Worm (Caenorhabditis elegans) whole organism, L4 larva: ENCODE results near the gene fbxa-183.

Experiments used
- F10B5.3 ChIP-seq: sonication (generic microtip); optimal IDR thresholded peaks from 2 replicates; lab custom pipeline; 2016; ENCODE audit warnings: mild to moderate bottlenecking, missing genetic modification characterization, missing compliant biosample characterization
- F37D6.2 ChIP-seq: sonication (generic microtip); optimal IDR thresholded peaks from 2 replicates; lab custom pipeline; 2016; ENCODE audit warnings: mild to moderate bottlenecking, missing genetic modification characterization, missing compliant biosample characterization
- F49E8.2 ChIP-seq: sonication (generic microtip); optimal IDR thresholded peaks from 2 replicates; lab custom pipeline; 2016; ENCODE audit warnings: missing compliant biosample characterization, mild to moderate bottlenecking, missing genetic modification characterization, borderline replicate concordance
- T20F7.1 ChIP-seq: fragments of 200-800 bp; sonication (Bioruptor generic); optimal IDR thresholded peaks from 2 replicates; lab custom pipeline; 2018; ENCODE audit warnings: mild to moderate bottlenecking, missing genetic modification characterization, missing compliant biosample characterization
- Y75B8A.6 ChIP-seq: fragments of 200-800 bp; sonication (Bioruptor generic); IDR thresholded peaks from 2 replicates; pipeline ENCODE4 v1.3.6; 2022; ENCODE audit warnings: missing genetic modification reagents, missing genetic modification characterization, missing compliant biosample characterization
- ZK337.2 ChIP-seq: fragments of 200-800 bp; sonication (Bioruptor generic); IDR thresholded peaks from 2 replicates; pipeline ENCODE4 v1.3.6; 2022; ENCODE audit warnings: missing genetic modification reagents, missing genetic modification characterization, missing compliant biosample characterization
- aha-1 ChIP-seq: fragments of 150-350 bp; peaks from one replicate; lab custom pipeline; 2014; ENCODE audit warnings: missing biosample characterization, missing genetic modification characterization
- ama-1 ChIP-seq: fragments of 150-350 bp; optimal IDR thresholded peaks from 2 replicates; lab custom pipeline; 2014; ENCODE audit warnings: inconsistent platforms, mixed read lengths
- attf-4 ChIP-seq: sonication (generic microtip); optimal IDR thresholded peaks from 3 replicates; lab custom pipeline; 2017; ENCODE audit warnings: missing biosample characterization, missing genetic modification characterization
- ceh-28 ChIP-seq: fragments of 150-350 bp; optimal IDR thresholded peaks from 2 replicates; lab custom pipeline; 2014; ENCODE audit warnings: missing biosample characterization, missing genetic modification reagents, missing genetic modification characterization
- ceh-82 ChIP-seq: sonication (generic microtip); optimal IDR thresholded peaks from 2 replicates; lab custom pipeline; 2017; ENCODE audit warnings: missing biosample characterization, missing genetic modification characterization
- ces-1 ChIP-seq: fragments of 150-350 bp; sonication (generic microtip); optimal IDR thresholded peaks from 4 replicates; lab custom pipeline; 2014; ENCODE audit warnings: missing biosample characterization, missing genetic modification reagents, missing genetic modification characterization
- ctbp-1 ChIP-seq: fragments of 200-800 bp; sonication (Bioruptor generic); IDR thresholded peaks from 2 replicates; pipeline ENCODE4 v1.3.6; 2022; ENCODE audit warnings: missing genetic modification reagents, missing genetic modification characterization, missing compliant biosample characterization
- daf-12 ChIP-seq: fragments of 150-350 bp; optimal IDR thresholded peaks from 2 replicates; lab custom pipeline; 2014; ENCODE audit warnings: missing biosample characterization, missing genetic modification reagents, missing genetic modification characterization
- daf-19 ChIP-seq: fragments of 200-800 bp; sonication (Bioruptor generic); conservative IDR thresholded peaks from 2 replicates; pipeline ENCODE4 v1.3.6; 2022; ENCODE audit warnings: missing genetic modification characterization, missing compliant biosample characterization
- dmd-6 ChIP-seq: fragments of 200-800 bp; sonication (Bioruptor generic); IDR thresholded peaks from 2 replicates; pipeline ENCODE4 v1.3.6; 2022; ENCODE audit warnings: missing genetic modification reagents, missing genetic modification characterization, missing compliant biosample characterization
- dmd-8 ChIP-seq: fragments of 200-800 bp; sonication (Bioruptor generic); IDR thresholded peaks from 2 replicates; pipeline ENCODE4 v1.3.6; 2022; ENCODE audit warnings: missing genetic modification characterization, missing compliant biosample characterization
- dve-1 ChIP-seq: sonication (generic microtip); optimal IDR thresholded peaks from 2 replicates; lab custom pipeline; 2017; ENCODE audit warnings: antibody characterized with exemption, mild to moderate bottlenecking, missing genetic modification characterization, missing compliant biosample characterization; ENCODE audit not compliant: insufficient read depth
- egl-27 ChIP-seq: sonication (generic microtip); optimal IDR thresholded peaks from 3 replicates; lab custom pipeline; 2017; ENCODE audit warnings: missing biosample characterization, missing genetic modification reagents, missing genetic modification characterization
- gei-8 ChIP-seq: fragments of 200-800 bp; sonication (Bioruptor generic); optimal IDR thresholded peaks from 2 replicates; lab custom pipeline; 2018; ENCODE audit warnings: mild to moderate bottlenecking, missing genetic modification characterization, missing compliant biosample characterization
- hif-1 ChIP-seq, 2 experiments: sonication (generic microtip); optimal IDR thresholded peaks; 2 replicates each; lab custom pipeline; 2016 to 2017; ENCODE audit warnings: missing compliant biosample characterization in 2 of 2, missing genetic modification characterization in 2 of 2, missing genetic modification reagents in 2 of 2, missing genotype in 2 of 2, mild to moderate bottlenecking in 1 of 2
- hlh-30 ChIP-seq: sonication (generic microtip); optimal IDR thresholded peaks from 2 replicates; lab custom pipeline; 2017; ENCODE audit warnings: antibody characterized with exemption, mild to moderate bottlenecking, missing genetic modification characterization, missing compliant biosample characterization; ENCODE audit not compliant: insufficient read depth
- jun-1 ChIP-seq: fragments of 150-350 bp; optimal IDR thresholded peaks from 2 replicates; lab custom pipeline; 2014; ENCODE audit warnings: missing biosample characterization, missing genetic modification reagents, missing genetic modification characterization
- lin-29 ChIP-seq: fragments of 200-800 bp; sonication (Bioruptor generic); IDR thresholded peaks from 2 replicates; pipeline ENCODE4 v1.3.6; 2022; ENCODE audit warnings: missing genetic modification reagents, missing genetic modification characterization, missing compliant biosample characterization
- lin-39 ChIP-seq: fragments of 150-350 bp; optimal IDR thresholded peaks from 2 replicates; lab custom pipeline; 2014; ENCODE audit warnings: missing biosample characterization, missing genetic modification reagents, missing genetic modification characterization
- madf-5 ChIP-seq, 2 experiments: fragments of 200-800 bp; sonication (Bioruptor generic); IDR thresholded peaks; 2 replicates each; pipeline ENCODE4 v1.3.6; 2022; ENCODE audit warnings: missing compliant biosample characterization in 2 of 2, missing genetic modification characterization in 2 of 2
- madf-9 ChIP-seq: fragments of 200-800 bp; sonication (Bioruptor generic); conservative IDR thresholded peaks from 2 replicates; pipeline ENCODE4 v1.3.6; 2022; ENCODE audit warnings: missing genetic modification reagents, missing genetic modification characterization, missing compliant biosample characterization
- mes-2 ChIP-seq: sonication (generic microtip); optimal IDR thresholded peaks from 2 replicates; lab custom pipeline; 2016; ENCODE audit warnings: missing genotype, mild to moderate bottlenecking, missing genetic modification characterization, missing compliant biosample characterization; ENCODE audit not compliant: poor library complexity, severe bottlenecking
- nhr-111 ChIP-seq: fragments of 200-800 bp; sonication (Bioruptor generic); optimal IDR thresholded peaks from 2 replicates; lab custom pipeline; 2018; ENCODE audit warnings: mild to moderate bottlenecking, missing genetic modification characterization, missing compliant biosample characterization
- nhr-25 ChIP-seq: sonication (generic microtip); optimal IDR thresholded peaks from 2 replicates; lab custom pipeline; 2017; ENCODE audit warnings: missing genetic modification characterization, mild to moderate bottlenecking, missing compliant biosample characterization, antibody characterized with exemption, moderate library complexity, borderline replicate concordance; ENCODE audit not compliant: insufficient read depth
- nhr-48 ChIP-seq: sonication (generic microtip); optimal IDR thresholded peaks from 2 replicates; lab custom pipeline; 2016; ENCODE audit warnings: mild to moderate bottlenecking, missing genetic modification characterization, missing compliant biosample characterization
- nhr-6 ChIP-seq: fragments of 150-350 bp; optimal IDR thresholded peaks from 2 replicates; lab custom pipeline; 2014; ENCODE audit warnings: missing biosample characterization, missing genetic modification characterization
- nhr-76 ChIP-seq: fragments of 150-350 bp; optimal IDR thresholded peaks from 2 replicates; lab custom pipeline; 2014; ENCODE audit warnings: missing biosample characterization, missing genetic modification characterization
- php-3 ChIP-seq: fragments of 200-800 bp; sonication (Bioruptor generic); IDR thresholded peaks from 2 replicates; pipeline ENCODE4 v1.3.6; 2022; ENCODE audit warnings: missing genetic modification reagents, missing genetic modification characterization, missing compliant biosample characterization
- rbr-2 ChIP-seq: sonication (generic microtip); optimal IDR thresholded peaks from 2 replicates; lab custom pipeline; 2016; ENCODE audit warnings: missing genotype, missing genetic modification characterization, missing compliant biosample characterization
- saeg-2 ChIP-seq: fragments of 200-800 bp; sonication (Bioruptor generic); IDR thresholded peaks from 2 replicates; pipeline ENCODE4 v1.3.6; 2022; ENCODE audit warnings: missing genetic modification reagents, missing genetic modification characterization, missing compliant biosample characterization
- sdz-12 ChIP-seq: fragments of 200-800 bp; sonication (Bioruptor generic); optimal IDR thresholded peaks from 2 replicates; lab custom pipeline; 2018; ENCODE audit warnings: mild to moderate bottlenecking, missing genetic modification characterization, missing compliant biosample characterization
- skn-1 ChIP-seq: fragments of 150-350 bp; optimal IDR thresholded peaks from 2 replicates; lab custom pipeline; 2014; ENCODE audit warnings: missing biosample characterization, missing genetic modification characterization
- snpc-1.2 ChIP-seq: fragments of 200-800 bp; sonication (Bioruptor generic); IDR thresholded peaks from 2 replicates; pipeline ENCODE4 v1.3.6; 2022; ENCODE audit warnings: missing genetic modification reagents, missing genetic modification characterization, missing compliant biosample characterization
- tra-1 ChIP-seq: fragments of 200-800 bp; sonication (Bioruptor generic); IDR thresholded peaks from 2 replicates; pipeline ENCODE4 v1.3.6; 2022; ENCODE audit warnings: missing genetic modification reagents, missing genetic modification characterization, missing compliant biosample characterization
- unc-130 ChIP-seq: sonication (generic microtip); optimal IDR thresholded peaks from 2 replicates; lab custom pipeline; 2016; ENCODE audit warnings: missing genetic modification reagents, missing genetic modification characterization, missing compliant biosample characterization
- unc-62 ChIP-seq, 3 experiments: fragments of 150-350 bp in 1 of 3; sonication (generic microtip); optimal IDR thresholded peaks in 2 of 3; peaks in 1 of 3; 1 replicate in 1 of 3; 2 replicates in 2 of 3; lab custom pipeline; 2014 to 2017; ENCODE audit warnings: missing biosample characterization in 3 of 3, missing genetic modification characterization in 3 of 3, missing genetic modification reagents in 3 of 3, missing genotype in 1 of 3
- vab-7 ChIP-seq: fragments of 200-800 bp; sonication (Bioruptor generic); IDR thresholded peaks from 2 replicates; pipeline ENCODE4 v1.3.6; 2022; ENCODE audit warnings: missing genetic modification reagents, missing genetic modification characterization, missing compliant biosample characterization
- zfp-2 ChIP-seq: sonication (generic microtip); optimal IDR thresholded peaks from 2 replicates; lab custom pipeline; 2016; ENCODE audit warnings: mild to moderate bottlenecking, missing genetic modification characterization, missing compliant biosample characterization
- zip-11 ChIP-seq: fragments of 200-800 bp; sonication (Bioruptor generic); IDR thresholded peaks from 2 replicates; pipeline ENCODE4 v1.3.6; 2022; ENCODE audit warnings: missing genetic modification characterization, missing compliant biosample characterization
- zip-2 ChIP-seq: fragments of 150-350 bp; optimal IDR thresholded peaks from 2 replicates; lab custom pipeline; 2014; ENCODE audit warnings: missing biosample characterization, missing genetic modification characterization
- ztf-7 ChIP-seq: fragments of 150-350 bp; optimal IDR thresholded peaks from 2 replicates; lab custom pipeline; 2014; ENCODE audit warnings: missing biosample characterization, missing genetic modification characterization

fbxa-183 gene

DNA sequence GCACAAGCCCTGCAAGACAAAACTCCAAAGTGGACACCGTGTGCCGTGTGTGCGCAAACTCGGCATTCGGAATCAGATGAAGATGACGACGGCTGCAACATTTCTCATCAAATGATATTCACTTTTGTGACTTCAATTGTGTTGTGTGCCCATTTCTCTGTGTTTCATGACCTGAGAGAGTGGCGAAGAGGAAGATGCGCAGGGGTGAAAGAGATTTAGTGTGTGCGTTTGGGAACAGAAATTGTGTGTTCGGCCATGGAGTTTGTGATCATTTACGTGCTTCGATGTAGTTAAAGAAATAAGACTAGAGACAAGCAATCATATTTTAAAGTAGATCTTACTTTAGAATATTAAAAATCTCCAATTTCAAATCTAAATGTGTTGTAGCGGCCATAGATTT lies 6.1 kb upstream of the fbxa-183 start (continued):
- peak; percentile 5 for TF ChIP-seq dve-1 (tag; lab: Kevin White, UChicago)
- TF ChIP-seq egl-27 (tag; lab: Kevin White, UChicago), result no peak
- TF ChIP-seq Y75B8A.6 (GFP tag; lab: Robert Waterston, UW), result no peak
- TF ChIP-seq, all 104 proteins: peak for 7

DNA sequence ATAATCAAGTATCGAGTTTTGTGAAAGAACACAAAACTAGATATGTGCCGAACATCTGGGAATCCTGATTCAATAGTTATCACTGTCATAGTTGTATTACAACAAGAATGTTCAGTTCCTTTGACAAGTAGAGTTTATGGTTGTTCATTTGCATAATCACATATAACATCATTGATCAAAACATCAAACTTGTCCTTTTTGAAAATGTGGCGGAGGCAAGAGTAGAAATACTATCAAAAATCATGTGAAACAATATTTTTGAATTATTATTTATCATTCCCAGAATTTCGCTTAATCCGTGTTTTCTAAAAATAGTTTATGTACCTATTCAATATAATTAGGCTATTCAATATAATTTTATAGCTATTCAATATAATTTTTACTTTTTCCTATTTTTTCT lies 2.8 kb upstream of the fbxa-183 start, which contains the start of gene F44E7.7:
Gene F44E7.7 (minus strand): TSS at position 101 of the 400 bp plus-strand sequence.
- TF ChIP-seq skn-1 (tag; lab: Kevin White, UChicago), result no peak
- TF ChIP-seq ZK337.2 (GFP tag; lab: Robert Waterston, UW), result no peak
- no peak for TF ChIP-seq unc-130 (GFP tag; lab: Kevin White, UChicago)
- TF ChIP-seq nhr-76 (tag; lab: Kevin White, UChicago), result no peak
- TF ChIP-seq daf-12 (tag; lab: Kevin White, UChicago), result no peak
- TF ChIP-seq zfp-2 (tag; lab: Kevin White, UChicago), result no peak
- no peak for TF ChIP-seq ceh-28
- TF ChIP-seq lin-39 (tag; lab: Kevin White, UChicago), result no peak
- no peak for TF ChIP-seq F37D6.2 (tag; lab: Kevin White, UChicago)
- no peak for TF ChIP-seq dmd-6 (GFP tag; lab: Robert Waterston, UW)
- TF ChIP-seq dmd-8 (GFP tag; lab: Robert Waterston, UW), result no peak
- TF ChIP-seq lin-29 (GFP tag; lab: Robert Waterston, UW), result no peak
- no peak for TF ChIP-seq hif-1 (tag; optimal IDR thresholded peaks at IDR 0.05; lab: Kevin White, UChicago)
- TF ChIP-seq saeg-2, result no peak
- TF ChIP-seq ama-1, result no peak
- no peak for TF ChIP-seq ctbp-1
- TF ChIP-seq unc-62 (GFP tag; optimal IDR thresholded peaks at IDR 0.05 in 1 of 2; lab: Kevin White, UChicago), result no peak
- no peak for TF ChIP-seq unc-62 (tag; optimal IDR thresholded peaks at IDR 0.05; lab: Kevin White, UChicago)
- TF ChIP-seq hlh-30, result no peak
- TF ChIP-seq zip-11 (GFP tag; lab: Robert Waterston, UW), result no peak

DNA sequence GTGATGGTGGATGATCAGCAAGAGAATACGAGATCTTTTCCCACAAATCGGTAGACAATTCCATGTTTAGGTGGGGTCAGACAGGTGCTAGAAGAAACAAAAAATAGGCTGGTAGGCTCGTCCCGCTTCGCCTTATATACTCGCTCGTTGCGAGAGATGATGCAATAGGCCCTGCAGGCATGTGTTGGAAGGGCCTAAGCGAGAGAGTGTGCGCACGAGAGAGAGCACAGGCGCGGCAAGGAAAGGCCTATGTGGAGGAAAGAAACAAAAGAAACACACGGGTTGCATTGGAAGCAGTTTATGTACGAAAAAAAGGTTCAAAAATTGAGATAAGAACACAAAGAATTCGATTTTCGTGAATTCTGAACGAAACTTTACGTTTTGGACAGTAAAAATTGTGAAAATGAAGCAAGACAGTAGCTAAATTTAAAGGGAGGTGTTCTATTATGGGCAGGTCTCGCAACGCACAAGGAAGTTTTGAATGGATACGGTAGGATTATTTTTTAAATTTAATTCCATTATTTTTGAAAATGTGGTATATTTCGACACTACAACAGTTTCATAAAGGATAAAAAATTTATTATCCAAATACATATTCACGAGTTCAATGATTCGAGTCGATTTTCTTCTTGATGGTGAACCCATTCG lies 1.8 kb downstream of the fbxa-183 start, which contains the start of gene F44E7.5:
Gene F44E7.5 (minus strand): TSS at position 210 of the 648 bp plus-strand sequence.
- TF ChIP-seq ztf-7 (tag; lab: Kevin White, UChicago) (peak; percentile 99), madf-5 (GFP tag; IDR thresholded peaks at IDR 0.05; lab: Robert Waterston, UW) (no peak), php-3 (GFP tag; lab: Robert Waterston, UW) (peak; percentile 45; the same call in 1 of the 2 replicates), nhr-6 (tag; lab: Kevin White, UChicago) (no peak), ceh-82 (tag; lab: Kevin White, UChicago) (no peak), jun-1 (no peak), sdz-12 (no peak), madf-9 (GFP tag; lab: Robert Waterston, UW) (no peak), vab-7 (GFP tag; lab: Robert Waterston, UW) (no peak), nhr-25 (no peak), aha-1 (tag; lab: Kevin White, UChicago) (peak; percentile 98), nhr-48 (tag; lab: Kevin White, UChicago) (peak; percentile 67), skn-1 (tag; lab: Kevin White, UChicago) (no peak), rbr-2 (tag; lab: Kevin White, UChicago) (peak; percentile 53), attf-4 (tag; lab: Kevin White, UChicago) (no peak), gei-8 (no peak), zip-2 (tag; lab: Kevin White, UChicago) (no peak), T20F7.1 (GFP tag; lab: Kevin White, UChicago) (peak; percentile 17), F49E8.2 (no peak), nhr-111 (GFP tag; lab: Kevin White, UChicago) (no peak), F10B5.3 (no peak), hlh-30 (peak; percentile 87), daf-19 (0 out of 2 replicates have a peak, but pooled peaks have one; percentile 14), mes-2 (peak; percentile 76), tra-1 (GFP tag; lab: Robert Waterston, UW) (no peak), snpc-1.2 (GFP tag; lab: Robert Waterston, UW) (no peak), ces-1 (no peak), nhr-76 (tag; lab: Kevin White, UChicago) (peak; percentile 14)
